2 fruit fly cellular contexts compared by ENCODE assay signal in genomic region chr3L:11858745-11859144, dm6.
A peak's percentile ranks its signal among the peaks of the same experiment; 100 is the strongest.
TF ChIP-seq lines count a peak whose summit lies in the region.

No protein-coding gene starts in this region.

- TF ChIP-seq CTCF in whole organism, embryonic (GFP tag; optimal IDR thresholded peaks at IDR 0.05; lab: Kevin White, UChicago) = no peak

TF ChIP-seq in whole organism, embryonic, 481 proteins besides CTCF, POLR2A, EP300 and RAD21:
- TF ChIP-seq lab (GFP tag; optimal IDR thresholded peaks at IDR 0.05; lab: Kevin White, UChicago) (peak; percentile 1), Med (GFP tag; lab: Kevin White, UChicago) (peak; percentile 68), CG11504 (tag; optimal IDR thresholded peaks at IDR 0.05; lab: Kevin White, UChicago) (peak; percentile 7), chif (GFP tag; optimal IDR thresholded peaks at IDR 0.05; lab: Kevin White, UChicago) (no peak), CG14014 (GFP tag; IDR thresholded peaks at IDR 0.05; lab: Robert Waterston, UW) (no peak)

TF ChIP-seq in whole organism, prepupa, 60 proteins besides CTCF, POLR2A, EP300 and RAD21:
- TF ChIP-seq Eip78C (GFP tag; lab: Kevin White, UChicago) (peak; percentile 19), Hr38 (GFP tag; optimal IDR thresholded peaks at IDR 0.05; lab: Kevin White, UChicago) (no peak), Gug (GFP tag; IDR thresholded peaks at IDR 0.05; lab: Robert Waterston, UW) (no peak), svp (GFP tag; lab: Kevin White, UChicago) (peak; percentile 50)
